Worm (Caenorhabditis elegans) whole organism, L3 larva: ENCODE data around the gene col-14.

Source experiments
- ceh-16 ChIP-seq: sonication (generic microtip); optimal IDR thresholded peaks from 2 replicates; lab custom pipeline; 2017; ENCODE audit warnings: missing biosample characterization, missing genetic modification characterization
- fkh-10 ChIP-seq: sonication (generic microtip); optimal IDR thresholded peaks from 2 replicates; lab custom pipeline; 2017; ENCODE audit warnings: missing biosample characterization, missing genetic modification reagents, missing genetic modification characterization
- nhr-11 ChIP-seq: fragments of 150-350 bp; optimal IDR thresholded peaks from 2 replicates; lab custom pipeline; 2014; ENCODE audit warnings: missing biosample characterization, missing genetic modification characterization

DNA sequence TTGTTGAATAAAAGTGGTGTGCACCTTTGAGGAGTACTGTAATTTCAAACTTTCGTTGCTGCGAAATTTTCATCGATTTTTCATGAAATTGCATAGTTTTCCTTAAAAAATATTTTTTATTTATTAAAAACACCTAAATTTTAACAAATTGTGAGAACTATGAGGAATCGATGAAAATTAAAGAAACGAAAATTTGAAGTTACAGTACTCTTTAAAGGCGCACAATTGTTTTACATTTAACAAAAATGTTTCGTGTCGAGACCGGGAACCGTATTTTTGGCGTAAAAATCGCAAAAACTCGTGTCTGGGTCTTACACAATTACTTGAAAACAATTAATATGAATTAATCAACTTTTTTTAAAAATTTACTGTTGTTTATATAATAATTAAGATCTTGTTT, 17.0 kb downstream of the col-14 start, which contains the start of gene rdl-1:
- TF ChIP-seq fkh-10 (GFP tag; lab: Kevin White, UChicago) (no peak), nhr-11 (no peak), ceh-16 (tag; lab: Kevin White, UChicago) (no peak)
